Worm (Caenorhabditis elegans) whole organism, early embryonic: ENCODE results near the gene anoh-1.

ENCODE experiments used
- F13C5.2 ChIP-seq: sonication (generic microtip); optimal IDR thresholded peaks from 2 replicates; lab custom pipeline; 2017; ENCODE audit warnings: mild to moderate bottlenecking, missing genetic modification characterization, inconsistent platforms, missing compliant biosample characterization
- aly-1 ChIP-seq: sonication (generic microtip); optimal IDR thresholded peaks from 2 replicates; lab custom pipeline; 2016; ENCODE audit warnings: missing genetic modification characterization, missing compliant biosample characterization
- ama-1 ChIP-seq: fragments of 150-350 bp; optimal IDR thresholded peaks from 2 replicates; lab custom pipeline; 2014
- ceh-13 ChIP-seq: fragments of 200-800 bp; sonication (Bioruptor generic); optimal IDR thresholded peaks from 2 replicates; lab custom pipeline; 2018; ENCODE audit warnings: mild to moderate bottlenecking, missing genetic modification characterization, missing compliant biosample characterization
- ceh-36 ChIP-seq: sonication (generic microtip); optimal IDR thresholded peaks from 2 replicates; lab custom pipeline; 2016; ENCODE audit warnings: missing genetic modification characterization, inconsistent platforms, missing compliant biosample characterization
- ets-7 ChIP-seq: sonication (generic microtip); optimal IDR thresholded peaks from 2 replicates; lab custom pipeline; 2016; ENCODE audit warnings: missing genotype, missing genetic modification characterization, missing compliant biosample characterization
- flt-1 ChIP-seq: fragments of 200-800 bp; sonication (Bioruptor generic); IDR thresholded peaks from 2 replicates; pipeline ENCODE4 v1.3.6; 2022; ENCODE audit warnings: missing genetic modification characterization, missing compliant biosample characterization
- hmbx-1 ChIP-seq: sonication (generic microtip); optimal IDR thresholded peaks from 2 replicates; lab custom pipeline; 2016; ENCODE audit warnings: mild to moderate bottlenecking, missing genetic modification characterization, missing compliant biosample characterization
- hmg-4 ChIP-seq: fragments of 200-800 bp; sonication (Bioruptor generic); optimal IDR thresholded peaks from 2 replicates; lab custom pipeline; 2018; ENCODE audit warnings: mild to moderate bottlenecking, missing genetic modification characterization, missing compliant biosample characterization
- hnd-1 ChIP-seq: sonication (generic microtip); optimal IDR thresholded peaks from 2 replicates; lab custom pipeline; 2016; ENCODE audit warnings: missing genetic modification characterization, missing compliant biosample characterization
- pes-1 ChIP-seq: fragments of 200-800 bp; sonication (Bioruptor generic); IDR thresholded peaks from 2 replicates; pipeline ENCODE4 v1.3.6; 2022; ENCODE audit warnings: missing genetic modification reagents, missing genetic modification characterization, missing compliant biosample characterization
- scrt-1 ChIP-seq: fragments of 200-800 bp; sonication (Bioruptor generic); IDR thresholded peaks from 2 replicates; pipeline ENCODE4 v1.3.6; 2022; ENCODE audit warnings: missing genetic modification characterization, missing compliant biosample characterization
- sea-1 ChIP-seq: fragments of 200-800 bp; sonication (Bioruptor generic); conservative IDR thresholded peaks from 2 replicates; pipeline ENCODE4 v1.3.6; 2022; ENCODE audit warnings: missing genetic modification characterization, missing compliant biosample characterization
- tbx-11 ChIP-seq: fragments of 200-800 bp; sonication (Bioruptor generic); IDR thresholded peaks from 2 replicates; pipeline ENCODE4 v1.3.6; 2022; ENCODE audit warnings: missing genetic modification characterization, missing compliant biosample characterization
- tbx-37 ChIP-seq: fragments of 200-800 bp; sonication (Bioruptor generic); conservative IDR thresholded peaks from 2 replicates; pipeline ENCODE4 v1.3.6; 2022; ENCODE audit warnings: missing genetic modification reagents, missing genetic modification characterization, missing compliant biosample characterization
- tra-4 ChIP-seq: sonication (generic microtip); optimal IDR thresholded peaks from 2 replicates; lab custom pipeline; 2017; ENCODE audit warnings: missing genetic modification characterization, missing compliant biosample characterization

anoh-1 gene

DNA sequence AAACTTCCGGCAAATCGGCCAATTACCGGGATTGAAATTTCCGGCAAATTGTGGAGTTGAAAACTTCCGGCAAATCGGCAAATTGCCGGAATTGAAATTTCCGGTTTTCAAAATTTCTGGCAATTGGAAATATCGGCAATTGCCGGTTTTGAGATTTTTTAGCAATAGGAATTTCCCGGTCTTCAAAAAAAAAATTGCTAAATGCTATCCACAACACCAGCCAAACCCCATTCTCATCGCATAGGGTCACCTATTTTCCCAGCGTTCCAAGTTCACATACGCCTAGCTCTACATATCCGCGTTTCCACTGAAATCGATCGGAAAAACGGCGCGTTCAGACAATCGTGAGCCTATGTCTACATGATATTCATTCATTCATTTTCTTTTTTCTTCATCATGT is 39.1 kb downstream of the anoh-1 start, which contains the start of gene F56A8.8:
TSS of gene F56A8.8 (plus strand) at position 301 of the 400 bp plus-strand sequence.
- TF ChIP-seq tbx-11 (GFP tag; lab: Robert Waterston, UW) (no peak), ceh-13 (GFP tag; lab: Kevin White, UChicago) (no peak), flt-1 (no peak), aly-1 (tag; lab: Kevin White, UChicago) (no peak), tra-4 (tag; lab: Kevin White, UChicago) (no peak)

- TF ChIP-seq scrt-1 (GFP tag; lab: Robert Waterston, UW) = peak; percentile 47; the same call in 1 of the 2 replicates
- peak; percentile 51; the same call in 1 of the 2 replicates for TF ChIP-seq tbx-11 (GFP tag; lab: Robert Waterston, UW)
- peak; percentile 14 for TF ChIP-seq ceh-13 (GFP tag; lab: Kevin White, UChicago)
- TF ChIP-seq sea-1 (GFP tag; lab: Robert Waterston, UW) = peak; percentile 53; the same call in 1 of the 2 replicates
- peak; percentile 80 for TF ChIP-seq pes-1 (GFP tag; lab: Robert Waterston, UW)
Measured at ce11 chrIII:13292971-13293514, 46.7 kb downstream of the anoh-1 start, which contains the start of gene set-25. Gene set-25 (minus strand): TSS chrIII:13293090.

ce11 chrIII:13296289-13296874 is 50.0 kb downstream of the anoh-1 start, which contains the start of gene npp-18:
Gene npp-18 (plus strand): TSS chrIII:13296853.
- TF ChIP-seq pes-1 (GFP tag; lab: Robert Waterston, UW) = peak; percentile 83
- peak; percentile 84 for TF ChIP-seq scrt-1 (GFP tag; lab: Robert Waterston, UW)
- peak; percentile 73 for TF ChIP-seq flt-1
- TF ChIP-seq tbx-11 (GFP tag; lab: Robert Waterston, UW) = peak; percentile 83
- TF ChIP-seq tbx-37 (GFP tag; lab: Robert Waterston, UW) = peak; percentile 75; the same call in 1 of the 2 replicates
- TF ChIP-seq sea-1 (GFP tag; lab: Robert Waterston, UW) = peak; percentile 87

- peak; percentile 46 for TF ChIP-seq tra-4 (tag; lab: Kevin White, UChicago)
- TF ChIP-seq sea-1 (GFP tag; lab: Robert Waterston, UW) = no peak
- TF ChIP-seq pes-1 (GFP tag; lab: Robert Waterston, UW) = no peak
- TF ChIP-seq hnd-1 (tag; lab: Kevin White, UChicago) = no peak
- TF ChIP-seq ets-7 (tag; lab: Kevin White, UChicago) = no peak
- TF ChIP-seq ama-1 (lab: Kevin White, UChicago) = peak; percentile 32
- peak; percentile 12 for TF ChIP-seq aly-1 (tag; lab: Kevin White, UChicago)
- no peak for TF ChIP-seq hmg-4
- TF ChIP-seq flt-1 = no peak
Measured at ce11 chrIII:13298722-13299431, 52.5 kb downstream of the anoh-1 start, which contains the start of gene pgm-2. Gene pgm-2 (plus strand): TSS chrIII:13299378.

DNA sequence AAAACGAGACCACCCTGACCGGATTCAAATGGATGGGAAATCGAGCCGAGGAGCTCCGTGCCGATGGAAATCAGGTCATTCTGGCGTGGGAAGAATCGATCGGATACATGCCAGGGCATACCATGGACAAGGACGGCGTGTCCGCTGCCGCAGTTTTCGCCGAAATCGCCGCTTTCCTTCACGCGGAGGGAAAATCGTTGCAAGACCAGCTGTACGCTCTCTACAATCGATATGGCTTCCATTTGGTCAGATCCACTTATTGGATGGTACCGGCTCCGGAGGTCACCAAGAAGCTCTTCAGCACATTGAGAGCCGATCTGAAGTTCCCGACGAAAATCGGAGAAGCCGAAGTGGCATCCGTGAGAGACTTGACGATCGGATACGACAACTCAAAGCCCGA is 55.6 kb downstream of the anoh-1 start:
- TF ChIP-seq hmbx-1 (tag; lab: Kevin White, UChicago) (no peak), F13C5.2 (no peak), hmg-4 (no peak), tbx-11 (GFP tag; lab: Robert Waterston, UW) (no peak), tra-4 (tag; lab: Kevin White, UChicago) (no peak), tbx-37 (GFP tag; lab: Robert Waterston, UW) (no peak), ceh-36 (tag; lab: Kevin White, UChicago) (no peak), ceh-13 (GFP tag; lab: Kevin White, UChicago) (no peak), sea-1 (GFP tag; lab: Robert Waterston, UW) (no peak), aly-1 (tag; lab: Kevin White, UChicago) (no peak), ets-7 (tag; lab: Kevin White, UChicago) (no peak)

- TF ChIP-seq hnd-1 (tag; lab: Kevin White, UChicago) (no peak), tbx-11 (GFP tag; lab: Robert Waterston, UW) (no peak), ets-7 (tag; lab: Kevin White, UChicago) (no peak), ceh-13 (GFP tag; lab: Kevin White, UChicago) (no peak), tra-4 (tag; lab: Kevin White, UChicago) (no peak), flt-1 (no peak), tbx-37 (GFP tag; lab: Robert Waterston, UW) (no peak), hmg-4 (no peak), sea-1 (GFP tag; lab: Robert Waterston, UW) (no peak)
Measured at ce11 chrIII:13302578-13302977, 56.2 kb downstream of the anoh-1 start.
